Fruit fly (Drosophila melanogaster): Measurements from ENCODE around the gene Alr.
A peak's percentile ranks its signal among the peaks of the same experiment; 100 is the strongest.

Gene Alr

DNA sequence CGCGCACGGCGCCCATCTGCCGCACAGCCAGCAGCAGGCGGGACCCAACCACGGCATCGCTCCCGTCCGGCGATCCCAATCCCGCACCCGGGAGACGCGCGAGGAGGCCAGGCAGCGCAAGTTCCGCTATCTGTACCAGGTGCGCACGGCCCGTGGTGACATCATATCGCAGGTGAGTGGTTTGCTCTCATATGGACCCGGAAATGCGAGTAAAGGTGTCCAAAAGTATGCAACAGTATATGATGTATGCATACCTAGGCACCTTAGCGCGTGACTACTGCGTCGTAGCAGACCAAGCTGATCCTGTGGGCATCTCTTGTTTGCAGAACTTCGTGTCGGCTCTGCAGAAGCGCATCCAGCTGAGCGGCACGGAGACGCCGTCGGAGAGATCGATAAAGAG lies 10.2 kb upstream of the Alr start:
- TF ChIP-seq E2f2 (GFP tag; IDR thresholded peaks at IDR 0.05) (no peak), Dbx (GFP tag; IDR thresholded peaks at IDR 0.05) (no peak), CG8290 (GFP tag; optimal IDR thresholded peaks at IDR 0.05) (peak; percentile 1), CG8290 (tag; optimal IDR thresholded peaks at IDR 0.05) (peak in 1 of 2 experiments; percentile 72), Med (GFP tag) (peak; percentile 3), Sry-δ (GFP tag; optimal IDR thresholded peaks at IDR 0.05) (no peak), CG17612 (GFP tag; IDR thresholded peaks at IDR 0.05) (peak; percentile 71; the same call in 1 of the 2 replicates), emc (GFP tag; optimal IDR thresholded peaks at IDR 0.05) (no peak), CG6272 (GFP tag; IDR thresholded peaks at IDR 0.05) (no peak), CG6854 (GFP tag; optimal IDR thresholded peaks at IDR 0.05) (no peak), CG16779 (GFP tag; IDR thresholded peaks at IDR 0.05) (0 out of 2 replicates have a peak, but pooled peaks have one; percentile 28)

DNA sequence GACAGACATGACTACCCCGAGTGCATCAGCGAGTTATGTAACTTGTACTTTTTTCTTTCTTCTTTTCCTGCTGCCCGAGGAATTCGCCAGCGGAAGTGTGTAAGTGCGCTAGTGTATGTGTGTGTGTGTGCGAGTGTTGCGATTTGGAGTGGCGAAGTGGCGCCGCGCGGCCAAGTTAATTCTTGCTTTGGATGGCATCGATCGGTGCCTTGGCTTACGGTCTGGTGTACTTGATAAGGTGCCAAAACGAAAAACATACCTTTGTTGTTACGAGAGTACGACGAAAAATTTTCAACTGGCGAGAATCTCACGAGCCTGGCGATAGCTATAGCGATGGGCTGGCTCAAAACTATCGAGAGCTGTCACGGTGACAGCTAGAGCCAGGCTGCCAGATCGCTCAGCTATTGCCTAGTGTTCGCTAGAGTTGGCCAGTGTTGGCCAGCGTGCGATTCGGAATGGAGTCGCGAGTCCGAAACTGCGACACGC lies 4.1 kb upstream of the Alr start, which contains the start of the genes CG18809, COX6B, CG33932 and Rpp20:
Gene CG18809 (minus strand): TSS at position 333 of the 486 bp plus-strand sequence.
Gene COX6B (minus strand): TSS at position 333 of the 486 bp plus-strand sequence.
Gene CG33932 (plus strand): TSS at position 429 of the 486 bp plus-strand sequence.
Gene Rpp20 (plus strand): TSS at position 429 of the 486 bp plus-strand sequence.
- TF ChIP-seq Aef1 (GFP tag; IDR thresholded peaks at IDR 0.05): no peak
- peak; percentile 2 for TF ChIP-seq CG7271 (tag; optimal IDR thresholded peaks at IDR 0.05)
- no peak for TF ChIP-seq fru (optimal IDR thresholded peaks at IDR 0.05)
- TF ChIP-seq H2.0 (GFP tag; IDR thresholded peaks at IDR 0.05): peak; percentile 28; the same call in 1 of the 2 replicates
- TF ChIP-seq wdn (GFP tag; IDR thresholded peaks at IDR 0.05): peak; percentile 66
- TF ChIP-seq NC2α (GFP tag; optimal IDR thresholded peaks at IDR 0.05): peak; percentile 1
- peak; percentile 68 for TF ChIP-seq NfI (GFP tag; optimal IDR thresholded peaks at IDR 0.05)
- no peak for TF ChIP-seq run (tag; optimal IDR thresholded peaks at IDR 0.05)
- TF ChIP-seq CG3163 (GFP tag; optimal IDR thresholded peaks at IDR 0.05): peak; percentile 68
- TF ChIP-seq CG15073 (GFP tag; optimal IDR thresholded peaks at IDR 0.05): no peak
- no peak for TF ChIP-seq CG6654 (GFP tag; optimal IDR thresholded peaks at IDR 0.05)
- peak; percentile 49 for TF ChIP-seq CG13296 (GFP tag; optimal IDR thresholded peaks at IDR 0.05)
- peak; percentile 42 for TF ChIP-seq CG17385 (GFP tag; optimal IDR thresholded peaks at IDR 0.05)
- TF ChIP-seq tna (GFP tag; IDR thresholded peaks at IDR 0.05; ENCODE audit: partially characterized antibody): peak; percentile 88
- TF ChIP-seq CG18619 (GFP tag; optimal IDR thresholded peaks at IDR 0.05): peak; percentile 70
- TF ChIP-seq tio (GFP tag; optimal IDR thresholded peaks at IDR 0.05): no peak
- no peak for TF ChIP-seq MTF-1 (GFP tag; optimal IDR thresholded peaks at IDR 0.05; ENCODE audit: borderline replicate concordance)
- TF ChIP-seq pzg (GFP tag; optimal IDR thresholded peaks at IDR 0.05): peak; percentile 99
- TF ChIP-seq mirr (GFP tag; optimal IDR thresholded peaks at IDR 0.05): peak; percentile 74
- TF ChIP-seq emc (GFP tag; optimal IDR thresholded peaks at IDR 0.05): peak; percentile 61
- peak; percentile 65 for TF ChIP-seq CG6272 (GFP tag; IDR thresholded peaks at IDR 0.05)
- TF ChIP-seq lilli (GFP tag; optimal IDR thresholded peaks at IDR 0.05): peak; percentile 77
- TF ChIP-seq CG9797 (GFP tag; optimal IDR thresholded peaks at IDR 0.05): peak; percentile 53
- TF ChIP-seq Opbp (GFP tag; IDR thresholded peaks at IDR 0.05; ENCODE audit: partially characterized antibody): peak; percentile 98
- TF ChIP-seq CG17361 (GFP tag; IDR thresholded peaks at IDR 0.05): peak; percentile 20; the same call in 1 of the 3 replicates
- peak; percentile 63 for TF ChIP-seq Sin3A (optimal IDR thresholded peaks at IDR 0.05)
- no peak for TF ChIP-seq jigr1 (GFP tag; IDR thresholded peaks at IDR 0.05)
- no peak for TF ChIP-seq so (GFP tag; IDR thresholded peaks at IDR 0.05)
- TF ChIP-seq Hr78 (GFP tag; optimal IDR thresholded peaks at IDR 0.05): no peak
- TF ChIP-seq CG6765 (GFP tag; optimal IDR thresholded peaks at IDR 0.05): peak; percentile 51
- no peak for TF ChIP-seq gem (tag; optimal IDR thresholded peaks at IDR 0.05)
- peak; percentile 68 for TF ChIP-seq fu2 (GFP tag; optimal IDR thresholded peaks at IDR 0.05)
- peak; percentile 80 for TF ChIP-seq CG9609 (GFP tag; optimal IDR thresholded peaks at IDR 0.05)
- no peak for TF ChIP-seq gt (GFP tag; IDR thresholded peaks at IDR 0.05)
- TF ChIP-seq crp (GFP tag; optimal IDR thresholded peaks at IDR 0.05): peak in 1 of 2 experiments; percentile 51
- peak; percentile 74 for TF ChIP-seq Xbp1 (GFP tag; optimal IDR thresholded peaks at IDR 0.05)
- TF ChIP-seq zen2 (GFP tag; IDR thresholded peaks at IDR 0.05; ENCODE audit: partially characterized antibody): peak; percentile 90
- TF ChIP-seq CG33213 (GFP tag; optimal IDR thresholded peaks at IDR 0.05): peak; percentile 80
- TF ChIP-seq pum (GFP tag; optimal IDR thresholded peaks at IDR 0.05): peak; percentile 62
- TF ChIP-seq trh (GFP tag; optimal IDR thresholded peaks at IDR 0.05): no peak
- TF ChIP-seq D19A (tag; optimal IDR thresholded peaks at IDR 0.05): no peak
